Worm (Caenorhabditis elegans) whole organism, L1 larva: ENCODE data around the gene oac-31.

Source experiments
- ama-1 ChIP-seq: fragments of 150-350 bp; optimal IDR thresholded peaks from 2 replicates; lab custom pipeline; 2014
- ceh-88 ChIP-seq: fragments of 200-800 bp; sonication (Bioruptor generic); IDR thresholded peaks from 2 replicates; pipeline ENCODE4 v1.3.6; 2022; ENCODE audit warnings: missing genetic modification characterization, missing compliant biosample characterization
- ces-1 ChIP-seq: fragments of 150-350 bp; optimal IDR thresholded peaks from 2 replicates; lab custom pipeline; 2014; ENCODE audit warnings: missing biosample characterization, missing genetic modification reagents, missing genetic modification characterization
- fkh-10 ChIP-seq: sonication (generic microtip); optimal IDR thresholded peaks from 2 replicates; lab custom pipeline; 2017; ENCODE audit warnings: missing biosample characterization, missing genetic modification reagents, missing genetic modification characterization
- jun-1 ChIP-seq: fragments of 150-350 bp; optimal IDR thresholded peaks from 2 replicates; lab custom pipeline; 2014; ENCODE audit warnings: missing biosample characterization, missing genetic modification reagents, missing genetic modification characterization
- lin-13 ChIP-seq: fragments of 150-350 bp; optimal IDR thresholded peaks from 2 replicates; lab custom pipeline; 2014; ENCODE audit warnings: missing biosample characterization, missing genetic modification reagents, missing genetic modification characterization
- lin-35 ChIP-seq, 2 experiments: fragments of 150-350 bp; optimal IDR thresholded peaks; 2 replicates each; lab custom pipeline; 2014; ENCODE audit warnings: missing biosample characterization in 2 of 2, missing genetic modification characterization in 2 of 2, missing genetic modification reagents in 2 of 2
- lin-39 ChIP-seq: fragments of 150-350 bp; optimal IDR thresholded peaks from 2 replicates; lab custom pipeline; 2014; ENCODE audit warnings: missing biosample characterization, missing genetic modification reagents, missing genetic modification characterization
- nhr-12 ChIP-seq: sonication (generic microtip); optimal IDR thresholded peaks from 2 replicates; lab custom pipeline; 2017; ENCODE audit warnings: missing biosample characterization, missing genetic modification characterization
- nhr-76 ChIP-seq: sonication (generic microtip); optimal IDR thresholded peaks from 2 replicates; lab custom pipeline; 2017; ENCODE audit warnings: missing biosample characterization, missing genetic modification characterization
- pqm-1 ChIP-seq: sonication (generic microtip); optimal IDR thresholded peaks from 3 replicates; lab custom pipeline; 2017; ENCODE audit warnings: missing biosample characterization, missing genetic modification characterization
- rnt-1 ChIP-seq: sonication (generic microtip); optimal IDR thresholded peaks from 2 replicates; lab custom pipeline; 2016; ENCODE audit warnings: mild to moderate bottlenecking, missing genetic modification characterization, moderate library complexity, missing compliant biosample characterization
- unc-62 ChIP-seq: fragments of 150-350 bp; optimal IDR thresholded peaks from 2 replicates; lab custom pipeline; 2014; ENCODE audit warnings: missing biosample characterization, missing genetic modification reagents, missing genetic modification characterization

- TF ChIP-seq pqm-1 (tag; lab: Kevin White, UChicago) (no peak), lin-39 (tag; lab: Kevin White, UChicago) (no peak), nhr-76 (tag; lab: Kevin White, UChicago) (no peak), lin-13 (no peak), unc-62 (no peak), nhr-12 (tag; lab: Kevin White, UChicago) (no peak), fkh-10 (GFP tag; lab: Kevin White, UChicago) (no peak), jun-1 (tag; lab: Kevin White, UChicago) (no peak), ceh-88 (GFP tag; lab: Robert Waterston, UW) (no peak), ama-1 (lab: Kevin White, UChicago) (no peak), ces-1 (no peak), lin-35 (GFP tag; optimal IDR thresholded peaks at IDR 0.05; lab: Kevin White, UChicago) (no peak), rnt-1 (no peak)
These were observed at the start of gene oac-31 for ce11 chrV:1541786-1542185.
